Fruit fly (Drosophila melanogaster) whole organism, prepupa: ENCODE data around the gene CG11369.

Source experiments
- Blimp-1 ChIP-seq: fragments of 200-800 bp; sonication (Bioruptor generic); optimal IDR thresholded peaks from 3 replicates; lab custom pipeline; 2017; ENCODE audit warnings: missing biosample characterization, missing genetic modification characterization, mild to moderate bottlenecking, moderate library complexity, missing genetic modification reagents
- CG15336 ChIP-seq: fragments of 200-800 bp; sonication (Bioruptor generic); IDR thresholded peaks from 2 replicates; pipeline ENCODE4 v1.3.6; 2022; ENCODE audit warnings: missing biosample characterization, missing genetic modification characterization
- CG32006 ChIP-seq: fragments of 200-800 bp; sonication (Bioruptor generic); optimal IDR thresholded peaks from 3 replicates; lab custom pipeline; 2017; ENCODE audit warnings: missing biosample characterization, mild to moderate bottlenecking, missing genetic modification characterization
- Sox102F ChIP-seq: fragments of 200-800 bp; sonication (Bioruptor generic); optimal IDR thresholded peaks from 2 replicates; lab custom pipeline; 2016; ENCODE audit warnings: missing biosample characterization, mild to moderate bottlenecking, missing genetic modification characterization

DNA sequence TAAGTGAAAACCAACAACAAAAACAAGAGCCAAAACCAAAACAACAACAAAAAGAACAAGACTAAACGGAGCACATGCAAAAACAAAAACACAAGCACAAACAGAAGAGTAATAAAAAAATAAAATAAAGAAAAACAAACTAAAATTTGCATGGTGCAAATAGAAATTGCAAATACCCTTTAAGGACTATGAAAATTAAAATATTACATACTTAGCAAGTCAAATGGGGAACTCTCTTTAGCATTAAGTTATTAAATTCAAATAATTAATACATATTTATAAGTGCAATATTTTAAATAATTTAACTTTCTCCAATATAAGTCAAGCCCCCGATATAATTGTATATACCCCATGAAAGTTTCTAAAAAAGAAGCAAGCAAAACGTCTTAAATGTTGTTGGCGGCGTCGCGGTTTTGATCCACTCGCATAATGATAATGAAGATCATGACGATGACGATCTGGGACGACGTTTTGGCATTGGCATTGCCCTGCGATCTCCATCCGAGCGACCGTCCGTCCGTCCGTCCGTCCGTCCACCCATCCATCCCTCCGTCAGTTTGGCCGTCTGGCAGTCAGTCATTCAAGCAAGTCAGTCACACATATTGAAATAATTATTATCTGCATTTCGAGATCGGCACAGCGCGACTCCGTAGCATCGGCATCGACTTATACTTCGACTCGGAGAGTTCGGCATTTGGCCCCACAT, 33.2 kb upstream of the CG11369 start:
- TF ChIP-seq CG32006 (GFP tag; lab: Kevin White, UChicago) (peak; percentile 43), Sox102F (GFP tag; lab: Kevin White, UChicago) (no peak), Blimp-1 (GFP tag; lab: Kevin White, UChicago) (no peak), CG15336 (GFP tag; lab: Robert Waterston, UW) (peak; percentile 42; the same call in 1 of the 2 replicates)
